Worm (Caenorhabditis elegans) whole organism, L2 larva: ENCODE measurements around the gene col-95.

Source experiments
- nhr-12 ChIP-seq: fragments of 150-350 bp; optimal IDR thresholded peaks from 2 replicates; lab custom pipeline; 2014; ENCODE audit warnings: missing biosample characterization, missing genetic modification characterization
- snpc-4 ChIP-seq: fragments of 150-350 bp; optimal IDR thresholded peaks from 2 replicates; lab custom pipeline; 2014; ENCODE audit warnings: missing biosample characterization, missing genetic modification characterization

ce11 chrIII:11663400-11663799 lies 40.4 kb upstream of the col-95 start:
- no peak for TF ChIP-seq nhr-12
- TF ChIP-seq snpc-4, result no peak
